Worm (Caenorhabditis elegans) whole organism, L4/young adult: ENCODE results near the gene C45B11.9.

Experiments used
- W03F9.2 ChIP-seq: fragments of 150-350 bp; optimal IDR thresholded peaks from 2 replicates; lab custom pipeline; 2014; ENCODE audit warnings: missing biosample characterization, missing genetic modification characterization
- dao-5 ChIP-seq: sonication (generic microtip); optimal IDR thresholded peaks from 2 replicates; lab custom pipeline; 2016; ENCODE audit warnings: missing genotype, missing genetic modification characterization, moderate library complexity, missing compliant biosample characterization
- him-1 ChIP-seq: sonication (generic microtip); optimal IDR thresholded peaks from 2 replicates; lab custom pipeline; 2016; ENCODE audit warnings: missing genotype, missing genetic modification reagents, missing genetic modification characterization, missing compliant biosample characterization

DNA sequence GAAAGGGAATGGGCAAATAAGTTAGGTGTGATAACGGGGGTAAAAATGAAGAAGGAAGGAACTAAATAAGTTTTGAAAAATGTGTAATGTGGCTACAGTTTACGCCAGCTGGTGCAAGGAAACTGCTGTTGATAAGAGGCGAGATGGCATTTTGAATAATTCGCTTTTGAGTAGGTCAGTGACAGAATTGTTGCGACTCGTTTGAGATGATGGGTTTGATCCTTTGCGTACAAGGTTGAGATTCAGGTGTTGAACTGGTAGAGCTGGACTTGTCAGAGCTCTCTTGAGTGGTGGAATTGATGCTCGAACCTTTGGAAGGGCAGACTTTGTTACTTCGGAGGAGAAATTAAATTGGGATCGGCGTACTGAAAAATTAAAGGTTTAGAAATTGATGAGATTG, 28.3 kb upstream of the C45B11.9 start:
- TF ChIP-seq him-1 (tag; lab: Kevin White, UChicago) (no peak), dao-5 (tag; lab: Kevin White, UChicago) (no peak), W03F9.2 (no peak)
